Fruit fly (Drosophila melanogaster): Measurements from ENCODE around the gene CG44040.
A peak's percentile ranks its signal among the peaks of the same experiment; 100 is the strongest.

CG44040 gene

DNA sequence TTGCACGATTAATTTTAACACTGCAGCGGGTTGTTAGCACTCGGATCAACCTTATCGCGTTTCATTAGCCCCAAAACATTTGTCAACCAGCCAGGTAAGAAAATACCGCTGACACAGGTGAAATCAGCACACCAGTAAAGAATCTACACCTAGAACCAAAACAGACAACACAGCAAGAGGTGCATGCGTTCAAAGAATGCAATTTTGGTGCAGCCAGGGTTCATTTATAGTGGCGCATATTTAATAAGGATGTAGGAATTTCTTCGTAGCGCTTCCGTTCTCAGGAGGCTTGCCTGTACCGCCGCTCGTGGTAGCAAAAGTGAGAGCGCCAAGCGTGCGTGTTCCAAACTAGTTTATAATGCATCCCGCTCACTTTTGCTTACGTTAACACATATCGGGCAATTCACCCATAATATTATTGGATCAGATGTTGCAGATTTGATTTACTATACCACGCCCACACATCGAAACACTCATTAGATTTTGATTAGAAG, 22.3 kb downstream of the CG44040 start (continued):
- TF ChIP-seq CG3032 (tag; optimal IDR thresholded peaks at IDR 0.05) (no peak), topi (GFP tag; optimal IDR thresholded peaks at IDR 0.05) (no peak), CG8632 (GFP tag; optimal IDR thresholded peaks at IDR 0.05) (no peak), CG6163 (GFP tag; IDR thresholded peaks at IDR 0.05) (no peak), eg (GFP tag; IDR thresholded peaks at IDR 0.05) (peak; percentile 51; the same call in 2 of the 3 replicates), CG31627 (GFP tag; optimal IDR thresholded peaks at IDR 0.05) (peak; percentile 11), svp (GFP tag) (peak; percentile 71)

DNA sequence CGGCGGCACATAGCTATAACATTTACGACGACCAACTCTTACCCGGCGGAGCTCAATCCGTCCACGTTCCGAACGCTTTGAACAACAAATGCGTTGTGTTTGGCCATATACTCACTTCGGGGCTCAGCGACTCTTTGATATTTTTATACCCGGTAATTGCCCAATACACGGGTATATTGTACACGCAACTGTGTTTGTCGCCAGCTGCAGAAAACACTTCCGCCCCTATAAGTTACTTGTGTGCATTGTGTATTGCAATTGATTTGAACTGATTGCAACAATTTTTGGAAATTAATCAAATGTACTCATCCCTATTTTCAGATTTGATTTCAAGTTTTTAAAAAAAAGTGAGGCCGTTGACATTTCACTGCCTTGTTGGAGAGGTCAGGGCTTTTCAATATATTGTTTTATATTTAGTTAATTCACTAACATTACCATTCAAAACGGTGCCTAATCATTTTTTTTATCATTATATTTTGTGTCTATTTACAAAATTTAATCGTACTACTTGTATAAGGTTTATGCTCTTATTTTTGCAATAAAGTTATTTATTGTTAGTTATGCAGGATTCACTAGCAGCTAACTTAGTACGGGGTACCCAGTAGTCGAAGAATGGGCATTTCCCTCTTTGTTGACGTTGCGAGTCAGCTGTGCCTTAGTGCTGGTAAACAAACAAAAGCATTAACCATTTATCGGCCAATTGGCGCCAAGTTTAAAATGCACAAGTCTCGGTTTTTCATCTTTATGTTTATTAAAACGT, 22.9 kb downstream of the CG44040 start, which contains the start of gene Nagk:
Gene Nagk (minus strand): TSS at position 331 of the 760 bp plus-strand sequence.
- TF ChIP-seq svp (GFP tag) (peak; percentile 92), CG4318 (GFP tag; optimal IDR thresholded peaks at IDR 0.05) (no peak), Ets21C (GFP tag; optimal IDR thresholded peaks at IDR 0.05) (peak; percentile 55), Ets96B (tag; optimal IDR thresholded peaks at IDR 0.05) (peak; percentile 25), Met (GFP tag; optimal IDR thresholded peaks at IDR 0.05) (no peak), cyc (GFP tag; optimal IDR thresholded peaks at IDR 0.05) (peak; percentile 67), acj6 (GFP tag; optimal IDR thresholded peaks at IDR 0.05) (peak; percentile 75), CG8119 (GFP tag; IDR thresholded peaks at IDR 0.05) (no peak), CG32006 (GFP tag; optimal IDR thresholded peaks at IDR 0.05) (peak; percentile 87), CG16779 (tag; optimal IDR thresholded peaks at IDR 0.05) (no peak), Sox102F (GFP tag; optimal IDR thresholded peaks at IDR 0.05) (no peak), Blimp-1 (GFP tag; optimal IDR thresholded peaks at IDR 0.05) (no peak), lz (GFP tag; optimal IDR thresholded peaks at IDR 0.05) (peak; percentile 81), CG10631 (GFP tag; optimal IDR thresholded peaks at IDR 0.05) (no peak), ss (GFP tag; optimal IDR thresholded peaks at IDR 0.05) (no peak), esn (GFP tag; optimal IDR thresholded peaks at IDR 0.05) (peak; percentile 89), CG8319 (GFP tag; optimal IDR thresholded peaks at IDR 0.05) (peak; percentile 34), CG10669 (GFP tag; optimal IDR thresholded peaks at IDR 0.05) (no peak), CG6163 (GFP tag; IDR thresholded peaks at IDR 0.05) (peak; percentile 22; the same call in 1 of the 3 replicates), CG9139 (GFP tag; optimal IDR thresholded peaks at IDR 0.05) (no peak), Eip75B (GFP tag; optimal IDR thresholded peaks at IDR 0.05) (peak; percentile 72), fkh (GFP tag; optimal IDR thresholded peaks at IDR 0.05) (peak; percentile 79), net (GFP tag; optimal IDR thresholded peaks at IDR 0.05) (peak; percentile 68), CG3032 (tag; optimal IDR thresholded peaks at IDR 0.05) (peak; percentile 28), Hr4 (GFP tag; optimal IDR thresholded peaks at IDR 0.05) (no peak), CG7368 (GFP tag; optimal IDR thresholded peaks at IDR 0.05) (peak; percentile 50), Eip78C (GFP tag) (peak; percentile 95), Lpt (GFP tag; optimal IDR thresholded peaks at IDR 0.05) (peak; percentile 29), CG31627 (GFP tag; optimal IDR thresholded peaks at IDR 0.05) (peak; percentile 67), CG6854 (GFP tag; optimal IDR thresholded peaks at IDR 0.05) (peak; percentile 32), dac (GFP tag; optimal IDR thresholded peaks at IDR 0.05) (peak; percentile 33), eg (GFP tag; IDR thresholded peaks at IDR 0.05) (peak; percentile 24; the same call in 2 of the 3 replicates), achi (GFP tag; optimal IDR thresholded peaks at IDR 0.05) (peak; percentile 67), dsx (GFP tag; optimal IDR thresholded peaks at IDR 0.05; ENCODE audit: poor library complexity, severe bottlenecking) (peak; percentile 4), Eip93F (GFP tag; optimal IDR thresholded peaks at IDR 0.05) (no peak), Smox (GFP tag; optimal IDR thresholded peaks at IDR 0.05) (no peak), Hr38 (GFP tag; optimal IDR thresholded peaks at IDR 0.05) (no peak), CG34406 (GFP tag; optimal IDR thresholded peaks at IDR 0.05) (peak; percentile 64), CG6276 (GFP tag; optimal IDR thresholded peaks at IDR 0.05) (no peak), fd59A (GFP tag; optimal IDR thresholded peaks at IDR 0.05) (peak; percentile 55), OdsH (GFP tag; optimal IDR thresholded peaks at IDR 0.05) (peak; percentile 69), Hr39 (GFP tag; optimal IDR thresholded peaks at IDR 0.05) (peak; percentile 58), Sox14 (GFP tag; optimal IDR thresholded peaks at IDR 0.05) (peak; percentile 83), topi (GFP tag; optimal IDR thresholded peaks at IDR 0.05) (peak; percentile 82), CG15336 (GFP tag; IDR thresholded peaks at IDR 0.05) (no peak; the same call in 1 of the 2 replicates), CG11902 (GFP tag; optimal IDR thresholded peaks at IDR 0.05) (peak; percentile 39)
